Worm (Caenorhabditis elegans) whole organism, late embryonic: Measurements from ENCODE around the gene srr-7.
"Not testable (repeated sequence)": the region's sequence is repeated elsewhere in the genome, so short reads cannot be mapped to it uniquely, and the experiment has no call there.

ENCODE experiments used
- C08G9.2 ChIP-seq: sonication (generic microtip); optimal IDR thresholded peaks from 2 replicates; lab custom pipeline; 2016; ENCODE audit warnings: mild to moderate bottlenecking, missing genetic modification characterization, moderate library complexity, missing compliant biosample characterization
- Y22D7AL.16 ChIP-seq: sonication (generic microtip); optimal IDR thresholded peaks from 2 replicates; lab custom pipeline; 2016; ENCODE audit warnings: missing genetic modification characterization, missing compliant biosample characterization
- ceh-30 ChIP-seq: fragments of 150-350 bp; optimal IDR thresholded peaks from 2 replicates; lab custom pipeline; 2014; ENCODE audit warnings: missing biosample characterization, missing genetic modification characterization
- ceh-34 ChIP-seq: sonication (generic microtip); optimal IDR thresholded peaks from 2 replicates; lab custom pipeline; 2016; ENCODE audit warnings: mild to moderate bottlenecking, missing genetic modification characterization, missing compliant biosample characterization
- che-1 ChIP-seq: sonication (generic microtip); optimal IDR thresholded peaks from 2 replicates; lab custom pipeline; 2016; ENCODE audit warnings: mild to moderate bottlenecking, missing genetic modification characterization, missing compliant biosample characterization
- dve-1 ChIP-seq: sonication (generic microtip); optimal IDR thresholded peaks from 2 replicates; lab custom pipeline; 2017; ENCODE audit warnings: antibody characterized with exemption, mild to moderate bottlenecking, missing genetic modification characterization, missing compliant biosample characterization
- elt-4 ChIP-seq: sonication (generic microtip); optimal IDR thresholded peaks from 2 replicates; lab custom pipeline; 2016; ENCODE audit warnings: missing genetic modification characterization, missing compliant biosample characterization
- fkh-10 ChIP-seq: fragments of 150-350 bp; optimal IDR thresholded peaks from 2 replicates; lab custom pipeline; 2014; ENCODE audit warnings: missing biosample characterization, missing genetic modification reagents, missing genetic modification characterization
- hlh-15 ChIP-seq: sonication (generic microtip); optimal IDR thresholded peaks from 2 replicates; lab custom pipeline; 2016; ENCODE audit warnings: missing genetic modification characterization, missing compliant biosample characterization
- nhr-11 ChIP-seq: fragments of 150-350 bp; optimal IDR thresholded peaks from 2 replicates; lab custom pipeline; 2014; ENCODE audit warnings: missing biosample characterization, missing genetic modification characterization
- pag-3 ChIP-seq: sonication (generic microtip); optimal IDR thresholded peaks from 2 replicates; lab custom pipeline; 2016; ENCODE audit warnings: missing compliant biosample characterization, missing genetic modification characterization, borderline replicate concordance
- pat-9 ChIP-seq: fragments of 200-800 bp; sonication (Bioruptor generic); optimal IDR thresholded peaks from 2 replicates; lab custom pipeline; 2018; ENCODE audit warnings: mild to moderate bottlenecking, missing genetic modification characterization, moderate library complexity, missing compliant biosample characterization
- pqm-1 ChIP-seq: sonication (generic microtip); optimal IDR thresholded peaks from 2 replicates; lab custom pipeline; 2016; ENCODE audit warnings: missing genetic modification characterization, missing compliant biosample characterization
- sox-2 ChIP-seq: fragments of 200-800 bp; sonication (Bioruptor generic); IDR thresholded peaks from 2 replicates; pipeline ENCODE4 v1.3.6; 2022; ENCODE audit warnings: missing genetic modification reagents, missing genetic modification characterization, missing compliant biosample characterization

ce11 chrV:15125162-15125561, 2.9 kb upstream of the srr-7 start, which contains the start of gene ugt-30:
- not testable (repeated sequence) for TF ChIP-seq dve-1 (tag; lab: Kevin White, UChicago); Y22D7AL.16; hlh-15 (tag; lab: Kevin White, UChicago); ceh-34; elt-4 (tag; lab: Kevin White, UChicago); C08G9.2; pqm-1 (tag; lab: Kevin White, UChicago); sox-2 (GFP tag; lab: Robert Waterston, UW); pag-3 (tag; lab: Kevin White, UChicago); fkh-10; ceh-30 (tag; lab: Kevin White, UChicago); che-1; nhr-11 (tag; lab: Kevin White, UChicago); pat-9
